Fruit fly (Drosophila melanogaster) whole organism, embryonic: ENCODE data around the gene CG33293.

Experiments
- Adf1 ChIP-seq: fragments of 200-800 bp; sonication (Bioruptor generic); IDR thresholded peaks from 2 replicates; pipeline ENCODE4 v1.3.6; 2022; ENCODE audit warnings: missing biosample characterization, missing genetic modification characterization
- Atf3 ChIP-seq: fragments of 200-800 bp; sonication (Bioruptor generic); optimal IDR thresholded peaks from 3 replicates; lab custom pipeline; 2016; ENCODE audit warnings: missing biosample characterization, missing genetic modification characterization
- B-H1 ChIP-seq: fragments of 200-800 bp; sonication (Bioruptor generic); IDR thresholded peaks from 3 replicates; pipeline ENCODE4 v1.3.6; 2022; ENCODE audit warnings: missing biosample characterization, missing genetic modification characterization
- CG10366 ChIP-seq: fragments of 200-800 bp; sonication (Bioruptor generic); IDR thresholded peaks from 2 replicates; pipeline ENCODE4 v1.3.6; 2022; ENCODE audit warnings: missing biosample characterization, missing genetic modification characterization
- CG10431 ChIP-seq: fragments of 200-800 bp; sonication (Bioruptor generic); optimal IDR thresholded peaks from 3 replicates; lab custom pipeline; 2018; ENCODE audit warnings: missing biosample characterization, mild to moderate bottlenecking, missing genetic modification characterization
- CG11560 ChIP-seq: fragments of 200-800 bp; sonication (Bioruptor generic); IDR thresholded peaks from 3 replicates; pipeline ENCODE4 v1.3.6; 2022; ENCODE audit warnings: missing biosample characterization, missing genetic modification characterization
- CG12155 ChIP-seq: fragments of 200-800 bp; sonication (Bioruptor generic); optimal IDR thresholded peaks from 3 replicates; lab custom pipeline; 2016; ENCODE audit warnings: missing biosample characterization, missing genetic modification characterization
- CG12391 ChIP-seq: fragments of 200-800 bp; sonication (Bioruptor generic); optimal IDR thresholded peaks from 3 replicates; lab custom pipeline; 2018; ENCODE audit warnings: missing biosample characterization, mild to moderate bottlenecking, missing genetic modification characterization, moderate library complexity
- CG12659 ChIP-seq: fragments of 200-800 bp; sonication (Bioruptor generic); optimal IDR thresholded peaks from 3 replicates; lab custom pipeline; 2017; ENCODE audit warnings: mild to moderate bottlenecking, missing biosample characterization, missing genetic modification reagents, missing genetic modification characterization
- CG12744 ChIP-seq: fragments of 200-800 bp; sonication (Bioruptor generic); optimal IDR thresholded peaks from 2 replicates; lab custom pipeline; 2016; ENCODE audit warnings: missing biosample characterization, missing genetic modification characterization
- CG14014 ChIP-seq: fragments of 200-800 bp; sonication (Bioruptor generic); IDR thresholded peaks from 2 replicates; pipeline ENCODE4 v1.3.6; 2022; ENCODE audit warnings: missing biosample characterization, missing genetic modification characterization
- CG17328 ChIP-seq: fragments of 200-800 bp; sonication (Bioruptor generic); IDR thresholded peaks from 2 replicates; pipeline ENCODE4 v1.3.6; 2022; ENCODE audit warnings: missing biosample characterization, missing genetic modification characterization
- CG17385 ChIP-seq: fragments of 200-800 bp; sonication (Bioruptor generic); optimal IDR thresholded peaks from 3 replicates; lab custom pipeline; 2018; ENCODE audit warnings: missing biosample characterization, mild to moderate bottlenecking, missing genetic modification characterization
- CG18764 ChIP-seq: fragments of 200-800 bp; sonication (Bioruptor generic); optimal IDR thresholded peaks from 3 replicates; lab custom pipeline; 2016; ENCODE audit warnings: missing biosample characterization, missing genetic modification characterization
- CG31365 ChIP-seq: fragments of 200-800 bp; sonication (Bioruptor generic); optimal IDR thresholded peaks from 2 replicates; lab custom pipeline; 2018; ENCODE audit warnings: missing biosample characterization, mild to moderate bottlenecking, missing genetic modification characterization
- CG32772 ChIP-seq: fragments of 200-800 bp; sonication (Bioruptor generic); IDR thresholded peaks from 2 replicates; pipeline ENCODE4 v1.3.6; 2022; ENCODE audit warnings: missing biosample characterization, missing genetic modification characterization
- CG3407 ChIP-seq: fragments of 200-800 bp; sonication (Bioruptor generic); optimal IDR thresholded peaks from 2 replicates; lab custom pipeline; 2018; ENCODE audit warnings: missing biosample characterization, mild to moderate bottlenecking, missing genetic modification characterization
- CG3847 ChIP-seq: fragments of 200-800 bp; sonication (Bioruptor generic); IDR thresholded peaks from 2 replicates; pipeline ENCODE4 v1.3.6; 2022; ENCODE audit warnings: missing biosample characterization, missing genetic modification characterization
- CG4360 ChIP-seq: fragments of 200-800 bp; sonication (Bioruptor generic); IDR thresholded peaks from 2 replicates; pipeline ENCODE4 v1.3.6; 2022; ENCODE audit warnings: missing biosample characterization, missing genetic modification characterization
- CG5180 ChIP-seq: fragments of 200-800 bp; sonication (Bioruptor generic); optimal IDR thresholded peaks from 3 replicates; lab custom pipeline; 2017; ENCODE audit warnings: missing biosample characterization, missing genetic modification characterization, mild to moderate bottlenecking, moderate library complexity, missing genetic modification reagents
- CG6854 ChIP-seq: fragments of 200-800 bp; sonication (Bioruptor generic); optimal IDR thresholded peaks from 3 replicates; lab custom pipeline; 2017; ENCODE audit warnings: missing biosample characterization, mild to moderate bottlenecking, missing genetic modification characterization
- CG7786 ChIP-seq: fragments of 200-800 bp; sonication (Bioruptor generic); optimal IDR thresholded peaks from 2 replicates; lab custom pipeline; 2016; ENCODE audit warnings: missing biosample characterization, missing genetic modification characterization
- CG9437 ChIP-seq: fragments of 200-800 bp; sonication (Bioruptor generic); optimal IDR thresholded peaks from 2 replicates; lab custom pipeline; 2018; ENCODE audit warnings: missing biosample characterization, mild to moderate bottlenecking, missing genetic modification characterization
- Ets97D ChIP-seq: fragments of 200-800 bp; sonication (Bioruptor generic); optimal IDR thresholded peaks from 3 replicates; lab custom pipeline; 2016; ENCODE audit warnings: missing biosample characterization, missing genetic modification characterization
- Kr ChIP-seq: fragments of 200-800 bp; sonication (Bioruptor generic); optimal IDR thresholded peaks from 2 replicates; lab custom pipeline; 2017; ENCODE audit warnings: missing biosample characterization, mild to moderate bottlenecking, missing genetic modification characterization
- Oli ChIP-seq: fragments of 200-800 bp; sonication (Bioruptor generic); optimal IDR thresholded peaks from 2 replicates; lab custom pipeline; 2018; ENCODE audit warnings: missing biosample characterization, mild to moderate bottlenecking, missing genetic modification characterization, moderate library complexity
- Pdp1 ChIP-seq, 2 experiments: fragments of 200-800 bp; sonication (Bioruptor generic); optimal IDR thresholded peaks; 3 replicates each; lab custom pipeline; 2016; ENCODE audit warnings: missing biosample characterization in 2 of 2, missing genetic modification characterization in 2 of 2, mild to moderate bottlenecking in 1 of 2, moderate library complexity in 1 of 2
- Sox102F ChIP-seq: fragments of 200-800 bp; sonication (Bioruptor generic); optimal IDR thresholded peaks from 2 replicates; lab custom pipeline; 2018; ENCODE audit warnings: missing biosample characterization, mild to moderate bottlenecking, missing genetic modification characterization, moderate library complexity
- Xbp1 ChIP-seq: fragments of 200-800 bp; sonication (Bioruptor generic); optimal IDR thresholded peaks from 3 replicates; lab custom pipeline; 2016; ENCODE audit warnings: missing biosample characterization, mild to moderate bottlenecking, missing genetic modification characterization
- ac ChIP-seq: fragments of 200-800 bp; sonication (Bioruptor generic); optimal IDR thresholded peaks from 3 replicates; lab custom pipeline; 2017; ENCODE audit warnings: missing biosample characterization, mild to moderate bottlenecking, missing genetic modification characterization
- aop ChIP-seq: fragments of 200-800 bp; sonication (Bioruptor generic); IDR thresholded peaks from 2 replicates; pipeline ENCODE4 v1.3.6; 2022; ENCODE audit warnings: missing biosample characterization, missing genetic modification characterization
- ara ChIP-seq: fragments of 200-800 bp; sonication (Bioruptor generic); IDR thresholded peaks from 2 replicates; pipeline ENCODE4 v1.3.6; 2022; ENCODE audit warnings: missing biosample characterization, missing genetic modification characterization
- bigmax ChIP-seq: fragments of 200-800 bp; sonication (Bioruptor generic); optimal IDR thresholded peaks from 2 replicates; lab custom pipeline; 2018; ENCODE audit warnings: missing biosample characterization, mild to moderate bottlenecking, missing genetic modification characterization
- chinmo ChIP-seq: fragments of 200-800 bp; sonication (Bioruptor generic); IDR thresholded peaks from 4 replicates; pipeline ENCODE4 v1.3.6; 2022; ENCODE audit warnings: missing biosample characterization, missing genetic modification characterization; ENCODE audit not compliant: partially characterized antibody
- chn ChIP-seq: fragments of 200-800 bp; sonication (Bioruptor generic); optimal IDR thresholded peaks from 2 replicates; lab custom pipeline; 2016; ENCODE audit warnings: missing biosample characterization, missing genetic modification characterization
- corto ChIP-seq: fragments of 200-800 bp; sonication (Bioruptor generic); optimal IDR thresholded peaks from 2 replicates; lab custom pipeline; 2016; ENCODE audit warnings: missing biosample characterization, mild to moderate bottlenecking, missing genetic modification characterization, moderate library complexity
- dmrt11E ChIP-seq: fragments of 200-800 bp; sonication (Bioruptor generic); optimal IDR thresholded peaks from 3 replicates; lab custom pipeline; 2018; ENCODE audit warnings: missing biosample characterization, mild to moderate bottlenecking, missing genetic modification characterization, moderate library complexity
- dpn ChIP-seq, 2 experiments: fragments of 200-800 bp; sonication (Bioruptor generic); optimal IDR thresholded peaks; 3 replicates each; lab custom pipeline; 2016; ENCODE audit warnings: missing biosample characterization in 2 of 2, missing genetic modification characterization in 2 of 2
- gfzf ChIP-seq: fragments of 200-800 bp; sonication (Bioruptor generic); optimal IDR thresholded peaks from 2 replicates; lab custom pipeline; 2016; ENCODE audit warnings: missing biosample characterization, mild to moderate bottlenecking, missing genetic modification characterization, moderate library complexity
- gt ChIP-seq: fragments of 200-800 bp; sonication (Bioruptor generic); IDR thresholded peaks from 2 replicates; pipeline ENCODE4 v1.3.6; 2022; ENCODE audit warnings: missing biosample characterization, missing genetic modification characterization
- hth ChIP-seq: fragments of >200 bp; optimal IDR thresholded peaks from 2 replicates; lab custom pipeline; 2017; ENCODE audit warnings: inconsistent platforms
- inv ChIP-seq: fragments of 200-800 bp; sonication (Bioruptor generic); IDR thresholded peaks from 2 replicates; pipeline ENCODE4 v1.3.6; 2022; ENCODE audit warnings: missing biosample characterization, missing genetic modification characterization; ENCODE audit not compliant: partially characterized antibody
- jigr1 ChIP-seq: fragments of 200-800 bp; sonication (Bioruptor generic); IDR thresholded peaks from 3 replicates; pipeline ENCODE4 v1.3.6; 2022; ENCODE audit warnings: missing biosample characterization, missing genetic modification characterization
- oc ChIP-seq: fragments of 200-800 bp; sonication (Bioruptor generic); optimal IDR thresholded peaks from 2 replicates; lab custom pipeline; 2018; ENCODE audit warnings: missing biosample characterization, mild to moderate bottlenecking, missing genetic modification characterization, moderate library complexity
- org-1 ChIP-seq: fragments of 200-800 bp; sonication (Bioruptor generic); optimal IDR thresholded peaks from 2 replicates; lab custom pipeline; 2017; ENCODE audit warnings: missing biosample characterization, missing genetic modification characterization
- so ChIP-seq: fragments of 200-800 bp; sonication (Bioruptor generic); IDR thresholded peaks from 3 replicates; pipeline ENCODE4 v1.3.6; 2022; ENCODE audit warnings: missing biosample characterization, missing genetic modification characterization
- ssp ChIP-seq: fragments of 200-800 bp; sonication (Bioruptor generic); IDR thresholded peaks from 2 replicates; pipeline ENCODE4 v1.3.6; 2022; ENCODE audit warnings: missing biosample characterization, missing genetic modification characterization
- stc ChIP-seq: fragments of 200-800 bp; sonication (Bioruptor generic); IDR thresholded peaks from 2 replicates; pipeline ENCODE4 v1.3.6; 2022; ENCODE audit warnings: missing biosample characterization, missing genetic modification characterization
- tll ChIP-seq, 2 experiments: fragments of 200-800 bp in 1 of 2; fragments of >200 bp in 1 of 2; sonication (Bioruptor generic) in 1 of 2; optimal IDR thresholded peaks; 2 replicates each; lab custom pipeline; 2017 to 2019; ENCODE audit warnings: missing biosample characterization in 2 of 2, missing genetic modification characterization in 2 of 2, mild to moderate bottlenecking in 1 of 2, moderate library complexity in 1 of 2
- tna ChIP-seq: fragments of 200-800 bp; sonication (Bioruptor generic); IDR thresholded peaks from 2 replicates; pipeline ENCODE4 v1.3.6; 2022; ENCODE audit warnings: missing biosample characterization, missing genetic modification characterization; ENCODE audit not compliant: partially characterized antibody

CG33293 gene

DNA sequence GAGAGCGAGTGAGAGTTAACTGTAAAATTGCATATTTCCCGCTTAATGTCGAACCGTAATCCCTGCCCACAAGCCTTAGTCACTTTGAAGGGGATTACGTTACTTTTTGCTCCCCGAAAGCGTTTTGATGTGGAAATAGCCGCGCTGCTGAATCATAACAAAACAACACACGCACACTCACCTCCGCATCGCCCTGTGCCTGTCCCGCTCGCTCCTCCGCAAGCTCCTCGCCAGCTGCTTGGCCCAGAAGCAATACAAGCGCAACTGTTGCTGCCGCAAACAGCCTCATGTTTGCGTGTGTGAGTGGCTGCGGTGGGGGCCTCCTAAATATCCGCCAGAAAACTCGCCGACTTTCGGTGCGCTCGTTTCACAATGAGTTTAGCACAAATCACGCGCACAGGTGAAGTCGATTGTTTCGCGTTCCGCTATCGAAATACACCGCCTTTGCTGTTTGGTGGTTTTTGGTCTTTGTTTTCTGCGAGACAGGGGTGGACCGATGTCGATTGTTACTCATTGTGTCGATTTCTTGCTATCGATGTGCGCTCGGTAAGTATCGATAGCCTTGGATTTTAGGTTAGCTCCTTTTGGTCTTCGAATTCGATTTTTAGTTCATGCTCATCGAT lies 10.8 kb upstream of the CG33293 start, which contains the start of gene CtsF (continued):
- TF ChIP-seq tna (GFP tag; lab: Robert Waterston, UW) (peak; percentile 100), bigmax (peak; percentile 99), ara (GFP tag; lab: Robert Waterston, UW) (no peak), jigr1 (GFP tag; lab: Robert Waterston, UW) (no peak), CG6854 (GFP tag; lab: Kevin White, UChicago) (no peak), CG32772 (no peak), org-1 (no peak), gfzf (GFP tag; lab: Kevin White, UChicago) (peak; percentile 41), hth (lab: Kevin White, UChicago) (no peak), corto (GFP tag; lab: Kevin White, UChicago) (no peak), CG12659 (GFP tag; lab: Kevin White, UChicago) (peak; percentile 80), chinmo (peak; percentile 97), CG12155 (no peak), CG11560 (tag; lab: Robert Waterston, UW) (no peak), CG14014 (no peak), CG5180 (GFP tag; lab: Kevin White, UChicago) (no peak), CG31365 (tag; lab: Kevin White, UChicago) (no peak), Adf1 (peak; percentile 67), Oli (tag; lab: Kevin White, UChicago) (no peak), Kr (GFP tag; lab: Kevin White, UChicago) (no peak), ac (GFP tag; lab: Kevin White, UChicago) (no peak), CG17385 (GFP tag; lab: Kevin White, UChicago) (no peak), Ets97D (GFP tag; lab: Kevin White, UChicago) (peak; percentile 74), inv (GFP tag; lab: Robert Waterston, UW) (peak; percentile 98), CG12744 (GFP tag; lab: Kevin White, UChicago) (no peak), dpn (GFP tag; optimal IDR thresholded peaks at IDR 0.05; lab: Kevin White, UChicago) (peak; percentile 20 to 25), tll (GFP tag; optimal IDR thresholded peaks at IDR 0.05; lab: Kevin White, UChicago) (no peak), CG10431 (GFP tag; lab: Kevin White, UChicago) (no peak), chn (GFP tag; lab: Kevin White, UChicago) (peak; percentile 15), B-H1 (GFP tag; lab: Robert Waterston, UW) (no peak), Xbp1 (peak; percentile 12), gt (GFP tag; lab: Robert Waterston, UW) (no peak), CG7786 (GFP tag; lab: Kevin White, UChicago) (no peak), dmrt11E (tag; lab: Kevin White, UChicago) (no peak), CG4360 (GFP tag; lab: Robert Waterston, UW) (peak; percentile 45), CG9437 (GFP tag; lab: Kevin White, UChicago) (no peak), oc (no peak), CG3847 (GFP tag; lab: Robert Waterston, UW) (peak; percentile 34; the same call in 1 of the 2 replicates), ssp (0 out of 2 replicates have a peak, but pooled peaks have one; percentile 20), CG17328 (GFP tag; lab: Robert Waterston, UW) (no peak; the same call in 1 of the 2 replicates), CG18764 (GFP tag; lab: Kevin White, UChicago) (no peak), so (GFP tag; lab: Robert Waterston, UW) (no peak; the same call in 2 of the 3 replicates), Atf3 (GFP tag; lab: Kevin White, UChicago) (no peak), CG3407 (GFP tag; lab: Kevin White, UChicago) (no peak), CG12391 (tag; lab: Kevin White, UChicago) (peak; percentile 33), aop (GFP tag; lab: Robert Waterston, UW) (no peak), Pdp1 (GFP tag; optimal IDR thresholded peaks at IDR 0.05; lab: Kevin White, UChicago) (no peak), stc (GFP tag; lab: Robert Waterston, UW) (peak; percentile 29; the same call in 1 of the 2 replicates), CG10366 (GFP tag; lab: Robert Waterston, UW) (no peak), Sox102F (GFP tag; lab: Kevin White, UChicago) (peak; percentile 7)
